Worm (Caenorhabditis elegans): Measurements from ENCODE around the gene F16B12.6.

ce11 chrX:14146740-14147140 is 44.6 kb downstream of the F16B12.6 start:
- TF ChIP-seq flt-1 (GFP tag; IDR thresholded peaks at IDR 0.05), result no peak
- TF ChIP-seq T22C8.4 (GFP tag; IDR thresholded peaks at IDR 0.05), result no peak
- TF ChIP-seq tab-1 (GFP tag; IDR thresholded peaks at IDR 0.05), result peak; percentile 28; the same call in 1 of the 2 replicates
- TF ChIP-seq ref-1 (GFP tag; conservative IDR thresholded peaks at IDR 0.05), result no peak
- no peak for TF ChIP-seq ztf-23 (GFP tag; IDR thresholded peaks at IDR 0.05)
- TF ChIP-seq med-1 (GFP tag; optimal IDR thresholded peaks at IDR 0.05; ENCODE audit: insufficient read depth), result no peak
- peak; percentile 14 for TF ChIP-seq cog-1 (tag; optimal IDR thresholded peaks at IDR 0.05)
- no peak for TF ChIP-seq ztf-29 (GFP tag; IDR thresholded peaks at IDR 0.05)
